Fruit fly (Drosophila melanogaster) whole organism, embryonic: Measurements from ENCODE around the gene Obp99a.

Source experiments
- B-H1 ChIP-seq: fragments of 200-800 bp; sonication (Bioruptor generic); IDR thresholded peaks from 3 replicates; pipeline ENCODE4 v1.3.6; 2022; ENCODE audit warnings: missing biosample characterization, missing genetic modification characterization
- CG10321 ChIP-seq: fragments of 200-800 bp; sonication (Bioruptor generic); IDR thresholded peaks from 2 replicates; pipeline ENCODE4 v1.3.6; 2022; ENCODE audit warnings: missing biosample characterization, missing genetic modification characterization
- CG10366 ChIP-seq: fragments of 200-800 bp; sonication (Bioruptor generic); IDR thresholded peaks from 2 replicates; pipeline ENCODE4 v1.3.6; 2022; ENCODE audit warnings: missing biosample characterization, missing genetic modification characterization
- CG11085 ChIP-seq: fragments of 200-800 bp; sonication (Bioruptor generic); IDR thresholded peaks from 2 replicates; pipeline ENCODE4 v1.3.6; 2022; ENCODE audit warnings: missing biosample characterization, missing genetic modification characterization
- CG11398 ChIP-seq: fragments of 200-800 bp; sonication (Bioruptor generic); optimal IDR thresholded peaks from 2 replicates; lab custom pipeline; 2016; ENCODE audit warnings: missing biosample characterization, missing genetic modification characterization
- CG12769 ChIP-seq: fragments of 200-800 bp; sonication (Bioruptor generic); optimal IDR thresholded peaks from 2 replicates; lab custom pipeline; 2019; ENCODE audit warnings: missing biosample characterization, mild to moderate bottlenecking, missing genetic modification characterization, moderate library complexity
- CG13624 ChIP-seq: fragments of 200-800 bp; sonication (Bioruptor generic); optimal IDR thresholded peaks from 2 replicates; lab custom pipeline; 2016; ENCODE audit warnings: missing biosample characterization, missing genetic modification characterization
- CG14860 ChIP-seq: fragments of 200-800 bp; sonication (Bioruptor generic); IDR thresholded peaks from 3 replicates; pipeline ENCODE4 v1.3.6; 2022; ENCODE audit warnings: missing biosample characterization, missing genetic modification characterization; ENCODE audit not compliant: partially characterized antibody
- CG15073 ChIP-seq: fragments of 200-800 bp; sonication (Bioruptor generic); optimal IDR thresholded peaks from 2 replicates; lab custom pipeline; 2016; ENCODE audit warnings: missing biosample characterization, missing genetic modification characterization
- CG15269 ChIP-seq: fragments of 200-800 bp; sonication (Bioruptor generic); optimal IDR thresholded peaks from 2 replicates; lab custom pipeline; 2018; ENCODE audit warnings: missing biosample characterization, mild to moderate bottlenecking, missing genetic modification characterization, moderate library complexity
- CG15514 ChIP-seq: fragments of 200-800 bp; sonication (Bioruptor generic); optimal IDR thresholded peaks from 3 replicates; lab custom pipeline; 2017; ENCODE audit warnings: missing biosample characterization, missing genetic modification characterization, mild to moderate bottlenecking, moderate library complexity, missing genetic modification reagents
- CG1647 ChIP-seq: fragments of 200-800 bp; sonication (Bioruptor generic); optimal IDR thresholded peaks from 3 replicates; lab custom pipeline; 2016; ENCODE audit warnings: missing biosample characterization, missing genetic modification characterization
- CG1792 ChIP-seq: fragments of 200-800 bp; sonication (Bioruptor generic); optimal IDR thresholded peaks from 2 replicates; lab custom pipeline; 2016; ENCODE audit warnings: missing biosample characterization, missing genetic modification characterization
- CG18262 ChIP-seq: fragments of 200-800 bp; optimal IDR thresholded peaks from 3 replicates; lab custom pipeline; 2019; ENCODE audit warnings: missing biosample characterization, mild to moderate bottlenecking, missing genetic modification characterization, moderate library complexity
- CG2875 ChIP-seq: fragments of 200-800 bp; sonication (Bioruptor generic); optimal IDR thresholded peaks from 2 replicates; lab custom pipeline; 2017; ENCODE audit warnings: missing biosample characterization, mild to moderate bottlenecking, missing genetic modification characterization, missing genetic modification reagents
- CG34376 ChIP-seq: fragments of 200-800 bp; sonication (Bioruptor generic); optimal IDR thresholded peaks from 2 replicates; lab custom pipeline; 2018; ENCODE audit warnings: missing biosample characterization, mild to moderate bottlenecking, missing genetic modification characterization
- CG4360 ChIP-seq: fragments of 200-800 bp; sonication (Bioruptor generic); IDR thresholded peaks from 2 replicates; pipeline ENCODE4 v1.3.6; 2022; ENCODE audit warnings: missing biosample characterization, missing genetic modification characterization
- CG6272 ChIP-seq: fragments of 200-800 bp; sonication (Bioruptor generic); IDR thresholded peaks from 2 replicates; pipeline ENCODE4 v1.3.6; 2022; ENCODE audit warnings: missing biosample characterization, missing genetic modification characterization
- CG6689 ChIP-seq: fragments of 200-800 bp; sonication (Bioruptor generic); IDR thresholded peaks from 2 replicates; pipeline ENCODE4 v1.3.6; 2022; ENCODE audit warnings: missing biosample characterization, missing genetic modification characterization
- CG8359 ChIP-seq: fragments of 200-800 bp; sonication (Bioruptor generic); optimal IDR thresholded peaks from 2 replicates; lab custom pipeline; 2017; ENCODE audit warnings: missing biosample characterization, mild to moderate bottlenecking, missing genetic modification characterization, borderline replicate concordance
- CG9817 ChIP-seq: fragments of 200-800 bp; sonication (Bioruptor generic); optimal IDR thresholded peaks from 2 replicates; lab custom pipeline; 2018; ENCODE audit warnings: missing biosample characterization, mild to moderate bottlenecking, missing genetic modification characterization, moderate library complexity
- CG9932 ChIP-seq: fragments of 200-800 bp; sonication (Bioruptor generic); IDR thresholded peaks from 2 replicates; pipeline ENCODE4 v1.3.6; 2022; ENCODE audit warnings: missing biosample characterization, missing genetic modification characterization
- Deaf1 ChIP-seq: fragments of 200-800 bp; optimal IDR thresholded peaks from 3 replicates; lab custom pipeline; 2019; ENCODE audit warnings: missing biosample characterization, mild to moderate bottlenecking, missing genetic modification characterization, moderate library complexity
- Dek ChIP-seq: fragments of 200-800 bp; sonication (Bioruptor generic); optimal IDR thresholded peaks from 3 replicates; lab custom pipeline; 2019; ENCODE audit warnings: missing biosample characterization, mild to moderate bottlenecking, missing genetic modification characterization, moderate library complexity
- Dip2 ChIP-seq: fragments of 200-800 bp; sonication (Bioruptor generic); IDR thresholded peaks from 2 replicates; pipeline ENCODE4 v1.3.6; 2022; ENCODE audit warnings: missing biosample characterization, missing genetic modification characterization
- Drgx ChIP-seq: fragments of 200-800 bp; sonication (Bioruptor generic); IDR thresholded peaks from 2 replicates; pipeline ENCODE4 v1.3.6; 2022; ENCODE audit warnings: missing biosample characterization, missing genetic modification characterization
- Ets65A ChIP-seq: fragments of 200-800 bp; sonication (Bioruptor generic); peaks from one replicate; lab custom pipeline; 2016; ENCODE audit warnings: missing biosample characterization, missing genetic modification characterization
- GATAe ChIP-seq: fragments of 200-800 bp; sonication (Bioruptor generic); conservative IDR thresholded peaks from 2 replicates; pipeline ENCODE4 v1.3.6; 2022; ENCODE audit warnings: missing biosample characterization, missing genetic modification characterization
- Rfx ChIP-seq: fragments of 200-800 bp; sonication (Bioruptor generic); IDR thresholded peaks from 2 replicates; pipeline ENCODE4 v1.3.6; 2022; ENCODE audit warnings: missing biosample characterization, missing genetic modification characterization
- Ssrp ChIP-seq: fragments of 200-800 bp; sonication (Bioruptor generic); optimal IDR thresholded peaks from 2 replicates; lab custom pipeline; 2018; ENCODE audit warnings: missing biosample characterization, mild to moderate bottlenecking, missing genetic modification characterization, moderate library complexity
- TFAM ChIP-seq: fragments of 200-800 bp; sonication (Bioruptor generic); optimal IDR thresholded peaks from 2 replicates; lab custom pipeline; 2017; ENCODE audit warnings: missing biosample characterization, missing genetic modification characterization, inconsistent platforms
- Taf1 ChIP-seq: fragments of 200-800 bp; sonication (Bioruptor generic); IDR thresholded peaks from 2 replicates; pipeline ENCODE4 v1.3.6; 2022; ENCODE audit warnings: missing biosample characterization, missing genetic modification characterization
- Tbp ChIP-seq: fragments of >200 bp; optimal IDR thresholded peaks from 2 replicates; lab custom pipeline; 2018; ENCODE audit warnings: missing biosample characterization, missing genetic modification characterization
- abd-A ChIP-seq: fragments of 200-800 bp; sonication (Bioruptor generic); optimal IDR thresholded peaks from 3 replicates; lab custom pipeline; 2019; ENCODE audit warnings: missing biosample characterization, mild to moderate bottlenecking, missing genetic modification characterization, moderate library complexity
- ase ChIP-seq: fragments of 200-800 bp; sonication (Bioruptor generic); IDR thresholded peaks from 3 replicates; pipeline ENCODE4 v1.3.6; 2022; ENCODE audit warnings: missing biosample characterization, missing genetic modification characterization
- cato ChIP-seq: fragments of 200-800 bp; sonication (Bioruptor generic); optimal IDR thresholded peaks from 2 replicates; lab custom pipeline; 2016; ENCODE audit warnings: missing biosample characterization, missing genetic modification characterization, borderline replicate concordance
- corto ChIP-seq: fragments of 200-800 bp; sonication (Bioruptor generic); optimal IDR thresholded peaks from 2 replicates; lab custom pipeline; 2016; ENCODE audit warnings: missing biosample characterization, mild to moderate bottlenecking, missing genetic modification characterization, moderate library complexity
- crol ChIP-seq: fragments of 200-800 bp; sonication (Bioruptor generic); IDR thresholded peaks from 2 replicates; pipeline ENCODE4 v1.3.6; 2022; ENCODE audit warnings: missing biosample characterization, missing genetic modification characterization
- dati ChIP-seq: fragments of 200-800 bp; sonication (Bioruptor generic); IDR thresholded peaks from 2 replicates; pipeline ENCODE4 v1.3.6; 2022; ENCODE audit warnings: missing biosample characterization, missing genetic modification characterization
- dmrt11E ChIP-seq: fragments of 200-800 bp; sonication (Bioruptor generic); optimal IDR thresholded peaks from 3 replicates; lab custom pipeline; 2018; ENCODE audit warnings: missing biosample characterization, mild to moderate bottlenecking, missing genetic modification characterization, moderate library complexity
- dysf ChIP-seq: fragments of 200-800 bp; sonication (Bioruptor generic); IDR thresholded peaks from 3 replicates; pipeline ENCODE4 v1.3.6; 2022; ENCODE audit warnings: missing biosample characterization, missing genetic modification characterization
- gsb-n ChIP-seq: fragments of 200-800 bp; sonication (Bioruptor generic); optimal IDR thresholded peaks from 3 replicates; lab custom pipeline; 2018; ENCODE audit warnings: missing biosample characterization, mild to moderate bottlenecking, missing genetic modification characterization
- h ChIP-seq: fragments of >200 bp; optimal IDR thresholded peaks from 2 replicates; lab custom pipeline; 2017
- kah ChIP-seq: fragments of 200-800 bp; sonication (Bioruptor generic); optimal IDR thresholded peaks from 2 replicates; lab custom pipeline; 2018; ENCODE audit warnings: missing biosample characterization, mild to moderate bottlenecking, missing genetic modification characterization
- otp ChIP-seq: fragments of 200-800 bp; sonication (Bioruptor generic); IDR thresholded peaks from 3 replicates; pipeline ENCODE4, ENCODE4 v1.3.6; 2022; ENCODE audit warnings: missing biosample characterization, missing genetic modification characterization
- phol ChIP-seq: fragments of 200-800 bp; sonication (Bioruptor generic); optimal IDR thresholded peaks from 3 replicates; lab custom pipeline; 2018; ENCODE audit warnings: missing biosample characterization, mild to moderate bottlenecking, missing genetic modification characterization, moderate library complexity
- pros ChIP-seq: fragments of 200-800 bp; sonication (Bioruptor generic); optimal IDR thresholded peaks from 3 replicates; lab custom pipeline; 2019; ENCODE audit warnings: missing biosample characterization, mild to moderate bottlenecking, missing genetic modification characterization, moderate library complexity
- sim ChIP-seq: fragments of 200-800 bp; sonication (Bioruptor generic); IDR thresholded peaks from 2 replicates; pipeline ENCODE4 v1.3.6; 2022; ENCODE audit warnings: missing biosample characterization, missing genetic modification characterization
- sr ChIP-seq: fragments of 200-800 bp; sonication (Bioruptor generic); IDR thresholded peaks from 3 replicates; pipeline ENCODE4 v1.3.6; 2022; ENCODE audit warnings: missing biosample characterization, missing genetic modification characterization
- tio ChIP-seq: fragments of 200-800 bp; sonication (Bioruptor generic); optimal IDR thresholded peaks from 2 replicates; lab custom pipeline; 2017; ENCODE audit warnings: missing biosample characterization, missing genetic modification characterization, inconsistent platforms
- zfh1 ChIP-seq: fragments of 200-800 bp; sonication (Bioruptor generic); IDR thresholded peaks from 3 replicates; pipeline ENCODE4 v1.3.6; 2022; ENCODE audit warnings: missing biosample characterization, missing genetic modification characterization

Obp99a gene

DNA sequence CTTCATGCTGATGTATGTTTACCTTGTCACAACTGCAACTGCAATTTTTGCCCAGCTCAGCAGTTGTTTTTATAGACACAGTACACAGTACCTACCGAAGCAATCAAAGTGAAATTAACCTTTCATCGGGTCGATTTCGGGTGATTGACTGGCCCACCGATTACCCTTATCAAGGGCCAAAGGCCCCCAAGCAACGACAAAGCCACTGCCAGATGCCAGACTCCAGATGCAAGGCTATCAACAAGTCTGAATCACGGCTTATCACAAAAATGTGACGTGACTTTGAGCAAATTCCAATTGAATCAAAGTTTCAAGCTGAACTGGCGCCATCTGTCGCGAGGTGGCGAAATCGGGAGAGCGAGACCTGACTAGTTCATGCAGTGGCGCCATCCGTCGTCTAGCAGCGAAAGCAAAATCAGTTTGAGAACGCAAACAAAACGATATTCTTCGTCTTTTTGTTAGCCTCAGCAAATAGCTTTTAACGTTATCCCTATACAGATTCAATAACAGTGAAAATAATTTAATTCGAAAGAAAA is 45.4 kb downstream of the Obp99a start, which contains the start of gene Obp99b (continued):
- TF ChIP-seq CG2875 (GFP tag; lab: Kevin White, UChicago) (peak; percentile 90), h (lab: Kevin White, UChicago) (peak; percentile 76), CG15269 (tag; lab: Kevin White, UChicago) (peak; percentile 73), sr (GFP tag; lab: Robert Waterston, UW) (peak; percentile 73; the same call in 2 of the 3 replicates), CG4360 (GFP tag; lab: Robert Waterston, UW) (no peak), cato (GFP tag; lab: Kevin White, UChicago) (peak; percentile 41), dati (GFP tag; lab: Robert Waterston, UW) (peak; percentile 59), Dek (peak; percentile 6), Deaf1 (tag; lab: Kevin White, UChicago) (no peak), CG6689 (peak; percentile 76), Taf1 (GFP tag; lab: Robert Waterston, UW) (no peak), B-H1 (GFP tag; lab: Robert Waterston, UW) (peak; percentile 61; the same call in 2 of the 3 replicates), GATAe (GFP tag; lab: Robert Waterston, UW) (peak; percentile 63), sim (peak; percentile 74; the same call in 1 of the 2 replicates), CG12769 (tag; lab: Kevin White, UChicago) (peak; percentile 45), CG15514 (GFP tag; lab: Kevin White, UChicago) (peak; percentile 67), TFAM (GFP tag; lab: Kevin White, UChicago) (peak; percentile 51), Ets65A (GFP tag; lab: Kevin White, UChicago) (peak; percentile 92), otp (peak; percentile 89), CG9932 (peak; percentile 74), CG15073 (GFP tag; lab: Kevin White, UChicago) (no peak), Rfx (peak; percentile 91), kah (GFP tag; lab: Kevin White, UChicago) (peak; percentile 79), abd-A (tag; lab: Kevin White, UChicago) (no peak), corto (GFP tag; lab: Kevin White, UChicago) (no peak), dmrt11E (tag; lab: Kevin White, UChicago) (peak; percentile 65), CG1647 (peak; percentile 8), Tbp (GFP tag; lab: Kevin White, UChicago) (no peak), ase (GFP tag; lab: Robert Waterston, UW) (peak; percentile 84; the same call in 2 of the 3 replicates), CG18262 (tag; lab: Kevin White, UChicago) (peak; percentile 62), CG9817 (tag; lab: Kevin White, UChicago) (peak; percentile 66), CG10321 (GFP tag; lab: Robert Waterston, UW) (no peak), pros (GFP tag; lab: Kevin White, UChicago) (no peak), CG11085 (GFP tag; lab: Robert Waterston, UW) (peak; percentile 70), Dip2 (GFP tag; lab: Robert Waterston, UW) (no peak), CG14860 (GFP tag; lab: Robert Waterston, UW) (no peak), CG11398 (GFP tag; lab: Kevin White, UChicago) (peak; percentile 58), zfh1 (GFP tag; lab: Robert Waterston, UW) (peak; percentile 86), CG6272 (no peak), Ssrp (tag; lab: Kevin White, UChicago) (peak; percentile 35), CG8359 (GFP tag; lab: Kevin White, UChicago) (peak; percentile 83), CG13624 (GFP tag; lab: Kevin White, UChicago) (peak; percentile 73), tio (peak; percentile 35), CG1792 (GFP tag; lab: Kevin White, UChicago) (peak; percentile 60), dysf (peak; percentile 80), CG34376 (GFP tag; lab: Kevin White, UChicago) (peak; percentile 67), crol (0 out of 2 replicates have a peak, but pooled peaks have one; percentile 28), gsb-n (tag; lab: Kevin White, UChicago) (peak; percentile 67), phol (tag; lab: Kevin White, UChicago) (peak; percentile 51), CG10366 (GFP tag; lab: Robert Waterston, UW) (peak; percentile 71), Drgx (GFP tag; lab: Robert Waterston, UW) (peak; percentile 76)
